Fruit fly (Drosophila melanogaster) whole organism, wandering third instar larva: ENCODE results near the gene Ptp61F.

Experiments
- Abd-B ChIP-seq: fragments of >200 bp; optimal IDR thresholded peaks from 2 replicates; lab custom pipeline; 2017; ENCODE audit warnings: missing biosample characterization, missing genetic modification characterization
- CG32264 ChIP-seq: fragments of 200-800 bp; sonication (Bioruptor generic); optimal IDR thresholded peaks from 2 replicates; lab custom pipeline; 2016; ENCODE audit warnings: missing biosample characterization, missing genetic modification characterization
- CG9705 ChIP-seq: fragments of 200-800 bp; sonication (Bioruptor generic); optimal IDR thresholded peaks from 2 replicates; lab custom pipeline; 2018; ENCODE audit warnings: missing biosample characterization, mild to moderate bottlenecking, missing genetic modification characterization
- CrebA ChIP-seq: fragments of 200-800 bp; sonication (Bioruptor generic); optimal IDR thresholded peaks from 2 replicates; lab custom pipeline; 2016; ENCODE audit warnings: missing biosample characterization, mild to moderate bottlenecking, missing genetic modification characterization, borderline replicate concordance
- Dfd ChIP-seq: fragments of >200 bp; optimal IDR thresholded peaks from 2 replicates; lab custom pipeline; 2017; ENCODE audit warnings: missing biosample characterization, missing genetic modification characterization
- Dif ChIP-seq: fragments of 200-275, 200-300 bp; sonication (Bioruptor generic); optimal IDR thresholded peaks from 2 replicates; lab custom pipeline; 2018; ENCODE audit warnings: missing biosample characterization, missing genetic modification characterization; ENCODE audit not compliant: partially characterized antibody
- GATAd ChIP-seq: sonication (Bioruptor generic); optimal IDR thresholded peaks from 2 replicates; lab custom pipeline; 2016; ENCODE audit warnings: missing biosample characterization, missing genetic modification characterization
- HLH106 ChIP-seq: fragments of 200-800 bp; optimal IDR thresholded peaks from 3 replicates; lab custom pipeline; 2019; ENCODE audit warnings: missing biosample characterization, mild to moderate bottlenecking, missing genetic modification characterization, moderate library complexity
- Hnf4 ChIP-seq: fragments of 200-800 bp; sonication (Bioruptor generic); optimal IDR thresholded peaks from 2 replicates; lab custom pipeline; 2016; ENCODE audit warnings: missing biosample characterization, mild to moderate bottlenecking, missing genetic modification characterization
- Hr78 ChIP-seq: fragments of >200 bp; optimal IDR thresholded peaks from 2 replicates; lab custom pipeline; 2017; ENCODE audit warnings: missing biosample characterization, missing genetic modification characterization
- Hr83 ChIP-seq: fragments of 200-300 bp; sonication (Bioruptor generic); optimal IDR thresholded peaks from 2 replicates; lab custom pipeline; 2016; ENCODE audit warnings: missing biosample characterization, mild to moderate bottlenecking, missing genetic modification characterization, moderate library complexity; ENCODE audit not compliant: poor library complexity, severe bottlenecking
- Jra ChIP-seq: sonication (Bioruptor generic); optimal IDR thresholded peaks from 2 replicates; lab custom pipeline; 2016; ENCODE audit warnings: missing biosample characterization, missing genetic modification characterization
- Mio ChIP-seq: sonication (Bioruptor generic); optimal IDR thresholded peaks from 2 replicates; lab custom pipeline; 2016; ENCODE audit warnings: missing biosample characterization, missing genetic modification characterization
- Myc ChIP-seq: fragments of >200 bp; optimal IDR thresholded peaks from 2 replicates; lab custom pipeline; 2017
- N ChIP-seq: fragments of >200 bp; optimal IDR thresholded peaks from 2 replicates; lab custom pipeline; 2018; ENCODE audit warnings: missing biosample characterization, missing external identifiers, missing genetic modification characterization
- OdsH ChIP-seq: fragments of 200-800 bp; sonication (Bioruptor generic); optimal IDR thresholded peaks from 2 replicates; lab custom pipeline; 2016; ENCODE audit warnings: missing biosample characterization, mild to moderate bottlenecking, missing genetic modification characterization
- Rel ChIP-seq, 2 experiments: fragments of 200-800 bp; sonication (Bioruptor generic) in 1 of 2; optimal IDR thresholded peaks; 2 replicates in 1 of 2; 3 replicates in 1 of 2; lab custom pipeline; 2016 to 2019; ENCODE audit warnings: mild to moderate bottlenecking in 2 of 2, missing biosample characterization in 2 of 2, missing genetic modification characterization in 2 of 2, moderate library complexity in 1 of 2
- Sp1 ChIP-seq: fragments of 200-800 bp; sonication (Bioruptor generic); optimal IDR thresholded peaks from 3 replicates; lab custom pipeline; 2019; ENCODE audit warnings: missing biosample characterization, mild to moderate bottlenecking, missing genetic modification characterization, moderate library complexity
- Vsx2 ChIP-seq: fragments of 200-300, 225-300 bp; sonication (Bioruptor generic); optimal IDR thresholded peaks from 2 replicates; lab custom pipeline; 2018; ENCODE audit warnings: missing biosample characterization, missing genetic modification characterization; ENCODE audit not compliant: partially characterized antibody
- br ChIP-seq: fragments of 200-800 bp; sonication (Bioruptor generic); optimal IDR thresholded peaks from 2 replicates; lab custom pipeline; 2016; ENCODE audit warnings: missing biosample characterization, missing genetic modification characterization
- brk ChIP-seq: fragments of 200-800 bp; sonication (Bioruptor generic); optimal IDR thresholded peaks from 2 replicates; lab custom pipeline; 2016; ENCODE audit warnings: missing biosample characterization, mild to moderate bottlenecking, missing genetic modification characterization
- dl ChIP-seq, 2 experiments: fragments of 175-275, 200-275 bp in 1 of 2; fragments of 200-275 bp in 1 of 2; sonication (Bioruptor generic); optimal IDR thresholded peaks; lab custom pipeline; 2018; ENCODE audit warnings: mild to moderate bottlenecking in 2 of 2, missing biosample characterization in 2 of 2, missing genetic modification characterization in 2 of 2, moderate library complexity in 2 of 2; ENCODE audit not compliant: partially characterized antibody in 2 of 2, insufficient read depth in 1 of 2
- dmrt93B ChIP-seq: fragments of 200-800 bp; sonication (Bioruptor generic); optimal IDR thresholded peaks from 2 replicates; lab custom pipeline; 2018; ENCODE audit warnings: missing biosample characterization, mild to moderate bottlenecking, missing genetic modification characterization
- dsf ChIP-seq: sonication (Bioruptor generic); optimal IDR thresholded peaks from 2 replicates; lab custom pipeline; 2016; ENCODE audit warnings: missing biosample characterization, missing genetic modification characterization, borderline replicate concordance
- ey ChIP-seq: fragments of 200-800 bp; sonication (Bioruptor generic); optimal IDR thresholded peaks from 2 replicates; lab custom pipeline; 2016; ENCODE audit warnings: missing biosample characterization, missing genetic modification characterization
- foxo ChIP-seq, 2 experiments: fragments of 200-800 bp; sonication (Bioruptor generic); optimal IDR thresholded peaks; 2 replicates in 1 of 2; 3 replicates in 1 of 2; lab custom pipeline; 2016 to 2017; ENCODE audit warnings: missing biosample characterization in 2 of 2, missing genetic modification characterization in 2 of 2
- fru ChIP-seq: fragments of 200-800 bp; sonication (Bioruptor generic); optimal IDR thresholded peaks from 3 replicates; lab custom pipeline; 2016; ENCODE audit warnings: missing biosample characterization, mild to moderate bottlenecking, missing genetic modification characterization
- h ChIP-seq: fragments of 200-800 bp; sonication (Bioruptor generic); optimal IDR thresholded peaks from 3 replicates; lab custom pipeline; 2016; ENCODE audit warnings: missing biosample characterization, mild to moderate bottlenecking, missing genetic modification characterization
- jim ChIP-seq: fragments of 175-275, 200-325 bp; sonication (Bioruptor generic); optimal IDR thresholded peaks from 2 replicates; lab custom pipeline; 2016; ENCODE audit warnings: missing biosample characterization, mild to moderate bottlenecking, missing genetic modification characterization
- lola ChIP-seq: fragments of >200 bp; optimal IDR thresholded peaks from 2 replicates; lab custom pipeline; 2017; ENCODE audit warnings: missing biosample characterization, missing genetic modification characterization
- pan ChIP-seq: fragments of >200 bp; optimal IDR thresholded peaks from 2 replicates; lab custom pipeline; 2017
- psq ChIP-seq: fragments of 200-800 bp; sonication (Bioruptor generic); optimal IDR thresholded peaks from 3 replicates; lab custom pipeline; 2017; ENCODE audit warnings: missing biosample characterization, mild to moderate bottlenecking, missing genetic modification characterization, moderate library complexity
- rgr ChIP-seq: fragments of 200-800 bp; sonication (Bioruptor generic); optimal IDR thresholded peaks from 3 replicates; lab custom pipeline; 2016; ENCODE audit warnings: missing biosample characterization, mild to moderate bottlenecking, missing genetic modification characterization
- sage ChIP-seq: fragments of 200-800 bp; sonication (Bioruptor generic); optimal IDR thresholded peaks from 2 replicates; lab custom pipeline; 2016; ENCODE audit warnings: missing biosample characterization, mild to moderate bottlenecking, missing genetic modification characterization
- sv ChIP-seq: fragments of 200-800 bp; sonication (Bioruptor generic); optimal IDR thresholded peaks from 3 replicates; lab custom pipeline; 2016; ENCODE audit warnings: missing biosample characterization, missing genetic modification characterization
- tai ChIP-seq: sonication (Bioruptor generic); optimal IDR thresholded peaks from 2 replicates; lab custom pipeline; 2016; ENCODE audit warnings: missing biosample characterization, missing genetic modification characterization
- usp ChIP-seq: fragments of >200 bp; optimal IDR thresholded peaks from 2 replicates; lab custom pipeline; 2017; ENCODE audit warnings: missing biosample characterization, missing genetic modification characterization
- woc ChIP-seq: sonication (Bioruptor generic); optimal IDR thresholded peaks from 2 replicates; lab custom pipeline; 2016; ENCODE audit warnings: missing biosample characterization, mild to moderate bottlenecking, missing genetic modification characterization

Ptp61F gene

DNA sequence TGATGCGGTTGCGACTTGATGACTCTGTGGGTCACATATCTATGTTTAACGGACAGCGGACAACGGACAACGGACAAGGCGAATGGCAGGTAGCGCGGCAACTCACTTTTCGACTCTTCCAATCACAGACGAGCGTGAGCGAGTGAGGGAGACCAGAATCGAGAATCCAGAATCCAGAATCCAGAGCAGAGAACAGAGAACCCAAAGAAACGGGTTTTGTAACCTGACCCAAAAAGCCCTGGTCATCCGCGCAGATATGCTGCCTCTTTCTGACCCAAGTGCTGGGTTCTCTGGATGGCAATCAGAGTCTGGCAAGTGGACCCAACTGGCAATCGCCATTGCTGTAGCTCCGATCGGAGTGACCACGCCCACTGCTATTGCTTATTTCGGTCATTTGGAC, 110.7 kb downstream of the Ptp61F start:
- TF ChIP-seq Myc (lab: Kevin White, UChicago) = no peak
- peak; percentile 9 for TF ChIP-seq Vsx2 (GFP tag; lab: Kevin White, UChicago)
- no peak for TF ChIP-seq woc
- TF ChIP-seq jim (GFP tag; lab: Kevin White, UChicago) = no peak
- TF ChIP-seq Dif (GFP tag; lab: Kevin White, UChicago) = peak; percentile 67
- no peak for TF ChIP-seq lola
- no peak for TF ChIP-seq Hnf4 (GFP tag; lab: Kevin White, UChicago)
- no peak for TF ChIP-seq CG9705 (GFP tag; lab: Kevin White, UChicago)
- no peak for TF ChIP-seq HLH106
- no peak for TF ChIP-seq fru (GFP tag; lab: Kevin White, UChicago)
- TF ChIP-seq dl (GFP tag; optimal IDR thresholded peaks at IDR 0.05; lab: Kevin White, UChicago; ENCODE audit: insufficient read depth in 1 of 2, partially characterized antibody in 2 of 2) = peak; percentile 18 to 24
- TF ChIP-seq rgr (GFP tag; lab: Kevin White, UChicago) = no peak
- TF ChIP-seq Abd-B (GFP tag; lab: Kevin White, UChicago) = no peak
- TF ChIP-seq Hr83 (GFP tag; lab: Kevin White, UChicago) = no peak
- TF ChIP-seq pan (lab: Kevin White, UChicago) = no peak
- TF ChIP-seq sage (GFP tag; lab: Kevin White, UChicago) = no peak
- no peak for TF ChIP-seq CrebA (GFP tag; lab: Kevin White, UChicago)
- no peak for TF ChIP-seq Mio
- no peak for TF ChIP-seq Rel (GFP tag; optimal IDR thresholded peaks at IDR 0.05; lab: Kevin White, UChicago)
- no peak for TF ChIP-seq Rel (tag; optimal IDR thresholded peaks at IDR 0.05; lab: Kevin White, UChicago)

DNA sequence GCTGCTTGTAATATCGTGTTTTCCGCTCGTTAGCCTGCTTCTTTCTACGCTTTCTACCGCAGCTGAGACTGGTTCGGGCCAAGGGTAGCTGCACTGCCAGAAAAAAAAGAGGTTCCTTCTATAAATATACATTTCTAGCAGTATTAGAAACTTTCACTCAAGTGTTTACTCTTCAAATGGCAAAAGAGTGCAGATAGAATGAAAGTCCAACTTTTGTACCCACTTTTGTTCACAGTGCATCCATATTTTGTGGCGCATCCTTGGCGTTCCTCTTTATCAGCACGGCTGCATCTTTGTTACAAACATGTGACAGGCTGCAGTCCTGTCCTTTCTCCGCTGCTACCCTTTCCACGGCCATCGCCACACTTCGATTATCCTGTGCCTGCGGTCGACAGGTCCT, 116.7 kb downstream of the Ptp61F start:
- TF ChIP-seq fru (GFP tag; lab: Kevin White, UChicago) (no peak), woc (no peak), Dif (GFP tag; lab: Kevin White, UChicago) (no peak), Sp1 (no peak)

dm6 chr3L:1354214-1354613, 120.8 kb downstream of the Ptp61F start:
- TF ChIP-seq Myc (lab: Kevin White, UChicago) (no peak), dsf (GFP tag; lab: Kevin White, UChicago) (no peak), br (GFP tag; lab: Kevin White, UChicago) (no peak), Hr83 (GFP tag; lab: Kevin White, UChicago) (no peak), Dfd (GFP tag; lab: Kevin White, UChicago) (no peak), rgr (GFP tag; lab: Kevin White, UChicago) (no peak), dmrt93B (GFP tag; lab: Kevin White, UChicago) (no peak)

dm6 chr3L:1352065-1352464, 123.0 kb downstream of the Ptp61F start:
- TF ChIP-seq fru (GFP tag; lab: Kevin White, UChicago) (peak; percentile 24), woc (peak; percentile 11), Myc (lab: Kevin White, UChicago) (peak; percentile 56), CrebA (GFP tag; lab: Kevin White, UChicago) (no peak), N (no peak), GATAd (GFP tag; lab: Kevin White, UChicago) (no peak), CG32264 (peak; percentile 2), Hr78 (GFP tag; lab: Kevin White, UChicago) (no peak), Vsx2 (GFP tag; lab: Kevin White, UChicago) (no peak), Jra (GFP tag; lab: Kevin White, UChicago) (peak; percentile 1), dmrt93B (GFP tag; lab: Kevin White, UChicago) (no peak), Hr83 (GFP tag; lab: Kevin White, UChicago) (no peak), Sp1 (no peak), HLH106 (peak; percentile 5), Rel (GFP tag; optimal IDR thresholded peaks at IDR 0.05; lab: Kevin White, UChicago) (no peak), Rel (tag; optimal IDR thresholded peaks at IDR 0.05; lab: Kevin White, UChicago) (no peak), rgr (GFP tag; lab: Kevin White, UChicago) (peak; percentile 46), psq (peak; percentile 12), Abd-B (GFP tag; lab: Kevin White, UChicago) (no peak), brk (GFP tag; lab: Kevin White, UChicago) (peak; percentile 25), dl (GFP tag; optimal IDR thresholded peaks at IDR 0.05; lab: Kevin White, UChicago; ENCODE audit: insufficient read depth in 1 of 2, partially characterized antibody in 2 of 2) (no peak), Dif (GFP tag; lab: Kevin White, UChicago) (no peak), usp (GFP tag; lab: Kevin White, UChicago) (no peak), Hnf4 (GFP tag; lab: Kevin White, UChicago) (no peak), foxo (GFP tag; optimal IDR thresholded peaks at IDR 0.05; lab: Kevin White, UChicago) (peak in 1 of 2 experiments; percentile 45), OdsH (GFP tag; lab: Kevin White, UChicago) (peak; percentile 20), CG9705 (GFP tag; lab: Kevin White, UChicago) (no peak), sv (GFP tag; lab: Kevin White, UChicago) (peak; percentile 14), Mio (no peak), ey (GFP tag; lab: Kevin White, UChicago) (peak; percentile 7), Dfd (GFP tag; lab: Kevin White, UChicago) (no peak), dsf (GFP tag; lab: Kevin White, UChicago) (no peak), tai (GFP tag; lab: Kevin White, UChicago) (no peak), lola (no peak), h (GFP tag; lab: Kevin White, UChicago) (peak; percentile 46), br (GFP tag; lab: Kevin White, UChicago) (peak; percentile 8), pan (lab: Kevin White, UChicago) (no peak), jim (GFP tag; lab: Kevin White, UChicago) (no peak), sage (GFP tag; lab: Kevin White, UChicago) (no peak)
